Worm (Caenorhabditis elegans) whole organism, mixed stage, embryonic: ENCODE data around the gene ttr-57.

Experiments used
- M03D4.4 ChIP-seq: sonication (generic microtip); optimal IDR thresholded peaks from 2 replicates; lab custom pipeline; 2017; ENCODE audit warnings: mild to moderate bottlenecking, missing genetic modification characterization, missing compliant biosample characterization
- bed-3 ChIP-seq: fragments of 200-800 bp; sonication (Bioruptor generic); optimal IDR thresholded peaks from 3 replicates; lab custom pipeline; 2018; ENCODE audit warnings: mild to moderate bottlenecking, missing genetic modification characterization, moderate library complexity, missing compliant biosample characterization
- blmp-1 ChIP-seq: fragments of 150-350 bp; optimal IDR thresholded peaks from 2 replicates; lab custom pipeline; 2014; ENCODE audit warnings: missing biosample characterization, missing genetic modification characterization
- ceh-39 ChIP-seq: fragments of 150-350 bp; optimal IDR thresholded peaks from 2 replicates; lab custom pipeline; 2014; ENCODE audit warnings: missing biosample characterization, missing genetic modification characterization
- ces-1 ChIP-seq: fragments of 150-350 bp; optimal IDR thresholded peaks from 2 replicates; lab custom pipeline; 2014; ENCODE audit warnings: missing biosample characterization, missing genetic modification reagents, missing genetic modification characterization
- cnd-1 ChIP-seq: fragments of 200-800 bp; sonication (Bioruptor generic); optimal IDR thresholded peaks from 2 replicates; lab custom pipeline; 2018; ENCODE audit warnings: mild to moderate bottlenecking, missing genetic modification characterization, missing compliant biosample characterization
- drap-1 ChIP-seq: fragments of 200-800 bp; sonication (Bioruptor generic); optimal IDR thresholded peaks from 3 replicates; lab custom pipeline; 2018; ENCODE audit warnings: mild to moderate bottlenecking, missing genetic modification characterization, missing compliant biosample characterization
- ham-2 ChIP-seq: fragments of 200-800 bp; sonication (Bioruptor generic); optimal IDR thresholded peaks from 2 replicates; lab custom pipeline; 2018; ENCODE audit warnings: mild to moderate bottlenecking, missing genetic modification characterization, missing compliant biosample characterization
- lin-13 ChIP-seq: fragments of 150-350 bp; optimal IDR thresholded peaks from 2 replicates; lab custom pipeline; 2014; ENCODE audit warnings: missing biosample characterization, missing genetic modification characterization
- nhr-12 ChIP-seq: fragments of 150-350 bp; optimal IDR thresholded peaks from 2 replicates; lab custom pipeline; 2014; ENCODE audit warnings: missing biosample characterization, missing genetic modification characterization
- nhr-76 ChIP-seq: sonication (generic microtip); optimal IDR thresholded peaks from 2 replicates; lab custom pipeline; 2017; ENCODE audit warnings: missing biosample characterization, missing genetic modification characterization
- pha-4 ChIP-seq: fragments of 150-350 bp; optimal IDR thresholded peaks from 2 replicates; lab custom pipeline; 2018; ENCODE audit warnings: missing biosample characterization, missing genetic modification reagents, missing genetic modification characterization
- sem-2 ChIP-seq: fragments of 200-800 bp; sonication (Bioruptor generic); optimal IDR thresholded peaks from 2 replicates; lab custom pipeline; 2018; ENCODE audit warnings: mild to moderate bottlenecking, missing genetic modification characterization, missing compliant biosample characterization
- snpc-4 ChIP-seq: fragments of 150-350 bp; optimal IDR thresholded peaks from 2 replicates; lab custom pipeline; 2014; ENCODE audit warnings: missing biosample characterization, missing genetic modification characterization
- sptf-1 ChIP-seq: sonication (generic microtip); optimal IDR thresholded peaks from 2 replicates; lab custom pipeline; 2017; ENCODE audit warnings: mild to moderate bottlenecking, missing genetic modification characterization, moderate library complexity, missing compliant biosample characterization
- unc-62 ChIP-seq: fragments of 150-350 bp; optimal IDR thresholded peaks from 2 replicates; lab custom pipeline; 2014; ENCODE audit warnings: missing biosample characterization, missing genetic modification reagents, missing genetic modification characterization
- zip-8 ChIP-seq: fragments of 150-350 bp; optimal IDR thresholded peaks from 2 replicates; lab custom pipeline; 2014; ENCODE audit warnings: missing biosample characterization, missing genetic modification characterization
- ztf-11 ChIP-seq: fragments of 150-350 bp; optimal IDR thresholded peaks from 2 replicates; lab custom pipeline; 2014; ENCODE audit warnings: missing biosample characterization, missing genetic modification characterization

Gene ttr-57

ce11 chrV:20648868-20649267 is 44.0 kb downstream of the ttr-57 start:
- TF ChIP-seq blmp-1 (tag; lab: Kevin White, UChicago) (no peak), zip-8 (tag; lab: Kevin White, UChicago) (no peak), pha-4 (no peak), cnd-1 (tag; lab: Kevin White, UChicago) (no peak), sem-2 (GFP tag; lab: Kevin White, UChicago) (no peak), M03D4.4 (no peak), bed-3 (GFP tag; lab: Kevin White, UChicago) (no peak), ceh-39 (tag; lab: Kevin White, UChicago) (no peak), nhr-76 (tag; lab: Kevin White, UChicago) (no peak), nhr-12 (tag; lab: Kevin White, UChicago) (no peak), ham-2 (GFP tag; lab: Kevin White, UChicago) (no peak)

- TF ChIP-seq ces-1 (peak; percentile 54), lin-13 (no peak), bed-3 (GFP tag; lab: Kevin White, UChicago) (no peak)
These were observed 47.0 kb downstream of the ttr-57 start for ce11 chrV:20651923-20652322.

- TF ChIP-seq snpc-4 (tag; lab: Kevin White, UChicago) (no peak), bed-3 (GFP tag; lab: Kevin White, UChicago) (no peak), ham-2 (GFP tag; lab: Kevin White, UChicago) (no peak), unc-62 (GFP tag; lab: Kevin White, UChicago) (no peak), ceh-39 (tag; lab: Kevin White, UChicago) (no peak), nhr-12 (tag; lab: Kevin White, UChicago) (no peak), ztf-11 (no peak)
These were observed 49.4 kb downstream of the ttr-57 start, which contains the start of gene mnr-1 for ce11 chrV:20654350-20654749. Gene mnr-1 (plus strand): TSS chrV:20654650.

- no peak for TF ChIP-seq M03D4.4
- TF ChIP-seq ces-1 = peak; percentile 92
- no peak for TF ChIP-seq drap-1 (GFP tag; lab: Kevin White, UChicago)
- no peak for TF ChIP-seq sptf-1 (tag; lab: Kevin White, UChicago)
- TF ChIP-seq, all 35 proteins: peak for 1
These were observed 50.3 kb downstream of the ttr-57 start for ce11 chrV:20655174-20655573.
